Fruit fly (Drosophila melanogaster): ENCODE results near the gene tefu.

The tefu gene

dm6 chr3R:15277926-15278869 is 36.2 kb upstream of the tefu start, which contains the start of the genes MRG15 and Tm1 (continued):
- TF ChIP-seq CkIIα-i1 (GFP tag; IDR thresholded peaks at IDR 0.05) (no peak), CG12071 (GFP tag; optimal IDR thresholded peaks at IDR 0.05) (no peak), Antp (GFP tag; optimal IDR thresholded peaks at IDR 0.05) (no peak), btn (GFP tag; optimal IDR thresholded peaks at IDR 0.05) (no peak), Nf-YB (GFP tag; optimal IDR thresholded peaks at IDR 0.05) (no peak), Meics (GFP tag; optimal IDR thresholded peaks at IDR 0.05) (no peak), Oli (tag; optimal IDR thresholded peaks at IDR 0.05) (no peak), CG7745 (tag; optimal IDR thresholded peaks at IDR 0.05) (no peak), CG13624 (GFP tag; optimal IDR thresholded peaks at IDR 0.05) (no peak), Rfx (GFP tag; IDR thresholded peaks at IDR 0.05) (0 out of 2 replicates have a peak, but pooled peaks have one; percentile 38), CG1832 (GFP tag; optimal IDR thresholded peaks at IDR 0.05) (no peak), en (GFP tag; optimal IDR thresholded peaks at IDR 0.05) (no peak), eve (GFP tag; optimal IDR thresholded peaks at IDR 0.05) (no peak), ato (GFP tag; IDR thresholded peaks at IDR 0.05; ENCODE audit: partially characterized antibody) (peak; percentile 56), CG11504 (tag; optimal IDR thresholded peaks at IDR 0.05) (no peak), CG10543 (GFP tag; optimal IDR thresholded peaks at IDR 0.05) (no peak), tup (GFP tag; optimal IDR thresholded peaks at IDR 0.05) (no peak), lola (GFP tag; optimal IDR thresholded peaks at IDR 0.05) (no peak), CG9797 (GFP tag; optimal IDR thresholded peaks at IDR 0.05) (peak; percentile 82), yki (optimal IDR thresholded peaks at IDR 0.05) (no peak), Tbp (GFP tag; optimal IDR thresholded peaks at IDR 0.05) (no peak), CHES-1-like (GFP tag; optimal IDR thresholded peaks at IDR 0.05) (no peak), CG7556 (GFP tag; optimal IDR thresholded peaks at IDR 0.05) (no peak), gcm2 (GFP tag; optimal IDR thresholded peaks at IDR 0.05) (no peak), CG30431 (GFP tag; optimal IDR thresholded peaks at IDR 0.05) (no peak), CG4424 (GFP tag; optimal IDR thresholded peaks at IDR 0.05) (no peak), cg (GFP tag; optimal IDR thresholded peaks at IDR 0.05) (no peak), nau (GFP tag; optimal IDR thresholded peaks at IDR 0.05) (no peak), Hand (GFP tag; optimal IDR thresholded peaks at IDR 0.05) (no peak), wor (GFP tag; IDR thresholded peaks at IDR 0.05) (no peak), CG6765 (GFP tag; optimal IDR thresholded peaks at IDR 0.05) (no peak), E2f1 (GFP tag; IDR thresholded peaks at IDR 0.05) (no peak), CG14050 (GFP tag; IDR thresholded peaks at IDR 0.05) (no peak), ind (GFP tag; optimal IDR thresholded peaks at IDR 0.05) (no peak), CG4730 (GFP tag; IDR thresholded peaks at IDR 0.05) (no peak), CG42726 (GFP tag; IDR thresholded peaks at IDR 0.05; ENCODE audit: partially characterized antibody) (no peak), MTF-1 (GFP tag; optimal IDR thresholded peaks at IDR 0.05; ENCODE audit: borderline replicate concordance) (no peak), CG1647 (GFP tag; optimal IDR thresholded peaks at IDR 0.05) (no peak), emc (GFP tag; optimal IDR thresholded peaks at IDR 0.05) (no peak), schlank (tag; optimal IDR thresholded peaks at IDR 0.05) (no peak), shn (GFP tag; optimal IDR thresholded peaks at IDR 0.05) (no peak), bigmax (GFP tag; optimal IDR thresholded peaks at IDR 0.05) (no peak), CG10366 (GFP tag; IDR thresholded peaks at IDR 0.05) (no peak), CG12155 (GFP tag; optimal IDR thresholded peaks at IDR 0.05) (no peak), p53 (GFP tag; optimal IDR thresholded peaks at IDR 0.05) (no peak), MESR4 (GFP tag; optimal IDR thresholded peaks at IDR 0.05) (peak; percentile 49), cwo (GFP tag; optimal IDR thresholded peaks at IDR 0.05) (no peak), dysf (GFP tag; IDR thresholded peaks at IDR 0.05) (no peak), Ada2b (GFP tag; IDR thresholded peaks at IDR 0.05) (no peak)

Data from whole organism, embryonic.